Worm (Caenorhabditis elegans): ENCODE measurements around the gene rpl-26.

Gene rpl-26

DNA sequence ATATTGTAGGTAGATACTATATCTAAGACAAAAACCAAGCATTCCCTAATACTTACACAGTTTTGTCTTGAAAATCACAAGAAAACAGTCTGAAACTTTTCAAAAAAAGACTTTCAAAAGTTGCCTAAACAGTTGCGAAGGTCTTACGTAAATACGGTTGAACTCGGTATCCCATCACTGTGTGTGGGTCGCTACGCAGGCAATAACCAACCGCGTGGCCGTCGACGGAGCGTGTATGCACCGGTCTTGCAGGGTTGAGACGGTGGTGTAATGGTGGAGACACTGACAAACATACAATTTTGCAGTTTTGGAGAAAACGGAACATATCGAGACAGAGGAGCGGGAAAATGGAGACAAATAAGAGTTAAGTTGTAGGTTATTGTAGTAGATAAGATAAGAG is 41.4 kb upstream of the rpl-26 start, which contains the start of gene iff-2 (continued):
- TF ChIP-seq egl-27 (tag; optimal IDR thresholded peaks at IDR 0.05): peak; percentile 97
- peak; percentile 100 for TF ChIP-seq nhr-23 (tag; optimal IDR thresholded peaks at IDR 0.05)
- TF ChIP-seq zag-1 (tag; optimal IDR thresholded peaks at IDR 0.05): peak; percentile 77
- TF ChIP-seq unc-39 (tag; optimal IDR thresholded peaks at IDR 0.05): peak; percentile 52
- peak; percentile 96 for TF ChIP-seq fos-1 (tag; optimal IDR thresholded peaks at IDR 0.05)
- TF ChIP-seq mdl-1 (tag; optimal IDR thresholded peaks at IDR 0.05): peak; percentile 92
- TF ChIP-seq lsy-12 (tag; optimal IDR thresholded peaks at IDR 0.05): peak; percentile 99
- peak; percentile 99 for TF ChIP-seq nhr-11 (tag; optimal IDR thresholded peaks at IDR 0.05)

DNA sequence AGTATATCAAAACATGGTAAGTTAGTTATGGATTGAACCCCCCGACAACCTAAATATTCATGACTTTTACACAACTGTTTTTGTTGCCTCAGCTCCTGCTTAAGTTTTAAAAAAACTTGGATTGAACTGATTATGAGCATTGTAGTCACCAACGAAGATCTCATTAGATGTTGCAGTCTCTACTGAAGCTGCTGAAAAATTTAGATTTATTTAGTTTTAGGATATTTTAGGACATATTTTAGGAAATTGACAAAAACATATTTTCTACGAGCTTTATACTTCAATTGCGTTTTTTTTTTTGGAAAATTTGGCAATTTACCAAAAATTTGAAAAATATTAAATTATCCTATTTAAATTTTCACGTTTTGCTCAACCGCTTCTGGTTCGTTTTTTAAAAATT is 40.6 kb upstream of the rpl-26 start, which contains the start of gene F54C9.14:
TSS of gene F54C9.14 (plus strand) at position 301 of the 400 bp plus-strand sequence.
- no peak for TF ChIP-seq eor-1 (tag; optimal IDR thresholded peaks at IDR 0.05)
- TF ChIP-seq nhr-77 (tag; optimal IDR thresholded peaks at IDR 0.05): no peak
- no peak for TF ChIP-seq zag-1 (tag; optimal IDR thresholded peaks at IDR 0.05)
- TF ChIP-seq nhr-25 (tag; optimal IDR thresholded peaks at IDR 0.05): no peak
- no peak for TF ChIP-seq ceh-82 (tag; optimal IDR thresholded peaks at IDR 0.05)
- TF ChIP-seq aly-2 (tag; optimal IDR thresholded peaks at IDR 0.05): no peak
- no peak for TF ChIP-seq fkh-2 (tag; optimal IDR thresholded peaks at IDR 0.05)

DNA sequence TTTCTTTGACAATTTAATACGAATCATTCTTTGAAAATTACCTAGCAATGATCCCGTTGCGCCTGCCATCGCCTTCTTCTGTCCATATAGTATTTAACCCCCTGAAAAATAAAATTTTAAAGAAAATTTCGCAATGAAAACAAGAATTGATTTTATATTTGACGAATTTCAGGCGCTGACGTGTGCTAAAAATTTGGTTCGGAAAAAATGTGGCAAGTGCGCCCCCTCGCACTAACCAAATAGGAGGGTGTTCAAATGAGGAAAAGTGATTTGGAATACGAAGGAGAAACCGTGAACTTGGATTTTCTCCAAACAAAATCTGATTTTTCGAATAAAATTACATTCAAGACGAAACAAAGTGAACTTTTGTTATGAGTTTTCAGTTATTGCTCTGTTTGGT is 36.5 kb upstream of the rpl-26 start, which contains the start of gene stc-1:
TSS of gene stc-1 (minus strand) at position 101 of the 400 bp plus-strand sequence.
- peak; percentile 25 for TF ChIP-seq elt-2 (tag; optimal IDR thresholded peaks at IDR 0.05)
- peak; percentile 55 for TF ChIP-seq nfya-1 (tag; optimal IDR thresholded peaks at IDR 0.05; ENCODE audit: insufficient read depth)
- TF ChIP-seq tbx-2 (tag; optimal IDR thresholded peaks at IDR 0.05): no peak
- TF ChIP-seq elt-1 (tag; optimal IDR thresholded peaks at IDR 0.05): no peak
- TF ChIP-seq nhr-67 (tag; optimal IDR thresholded peaks at IDR 0.05): no peak
- TF ChIP-seq pqm-1 (tag; optimal IDR thresholded peaks at IDR 0.05): peak; percentile 45
- peak; percentile 51 for TF ChIP-seq lin-15B (tag; optimal IDR thresholded peaks at IDR 0.05)
- peak; percentile 1 for TF ChIP-seq ceh-28 (tag; optimal IDR thresholded peaks at IDR 0.05)
- TF ChIP-seq hmg-11 (tag; optimal IDR thresholded peaks at IDR 0.05): no peak
- peak; percentile 52 for TF ChIP-seq pha-4 (tag; optimal IDR thresholded peaks at IDR 0.05)

DNA sequence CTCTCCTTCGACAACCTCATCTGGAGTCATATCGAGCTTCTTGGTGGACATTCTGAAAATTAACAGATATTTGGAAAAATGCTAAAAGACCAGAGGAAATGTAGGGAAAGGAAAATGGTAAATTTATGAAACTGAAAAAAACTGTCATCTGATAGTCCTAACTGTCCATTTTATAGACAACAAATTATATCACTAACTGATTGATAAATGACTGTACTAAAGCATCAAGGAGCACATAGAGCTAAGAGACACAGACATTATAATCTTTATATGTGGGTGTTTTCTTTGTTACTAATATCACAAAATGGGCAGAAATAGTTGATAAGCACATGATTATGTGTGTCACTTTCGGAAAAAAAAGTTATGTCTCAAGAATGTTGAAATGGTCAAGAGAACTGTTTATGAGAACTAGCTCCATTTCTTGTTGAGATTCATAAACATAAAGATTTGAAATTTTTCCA is 35.7 kb upstream of the rpl-26 start, which contains the start of gene F54C9.3:
TSS of gene F54C9.3 (minus strand) at position 51 of the 461 bp plus-strand sequence.
- peak; percentile 95 for TF ChIP-seq elt-2 (tag; optimal IDR thresholded peaks at IDR 0.05)
- peak; percentile 55 for TF ChIP-seq jun-1 (tag; optimal IDR thresholded peaks at IDR 0.05)
- no peak for TF ChIP-seq skn-1 (tag; optimal IDR thresholded peaks at IDR 0.05)
- TF ChIP-seq pqm-1 (tag; optimal IDR thresholded peaks at IDR 0.05): peak; percentile 98
- TF ChIP-seq pha-4 (tag; optimal IDR thresholded peaks at IDR 0.05): peak; percentile 80

DNA sequence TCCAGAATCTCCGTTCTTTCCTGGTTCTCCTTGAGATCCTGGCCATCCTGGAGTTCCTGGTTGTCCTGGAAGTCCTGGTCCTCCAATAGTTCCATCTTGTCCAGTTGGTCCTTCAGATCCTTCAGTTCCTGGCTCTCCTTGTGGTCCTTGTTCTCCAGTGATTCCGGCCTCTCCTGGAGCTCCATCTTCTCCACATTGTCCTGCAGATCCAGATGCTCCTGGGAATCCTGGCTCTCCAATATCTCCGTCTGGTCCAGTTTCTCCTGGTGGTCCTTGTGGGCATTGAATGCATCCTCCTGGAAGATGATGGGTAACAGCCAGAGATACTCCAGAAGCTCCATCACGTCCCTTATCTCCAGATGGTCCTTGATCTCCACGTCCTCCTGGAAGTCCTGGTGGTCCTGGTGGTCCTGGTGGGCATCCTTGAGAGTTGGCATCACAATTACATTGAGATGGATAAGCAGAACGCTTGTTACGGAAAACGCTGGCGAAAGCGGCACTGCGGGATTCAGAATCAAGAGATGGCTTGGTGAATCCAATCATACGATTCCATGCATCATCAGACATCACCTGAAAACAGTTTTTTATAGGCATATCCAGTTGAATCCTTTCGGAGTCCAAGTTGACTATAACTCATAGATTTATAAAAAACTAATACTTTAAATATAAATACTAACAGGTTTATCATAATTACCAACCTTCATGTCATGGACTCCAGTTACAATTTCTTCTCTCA is 34.2 kb upstream of the rpl-26 start:
- TF ChIP-seq elt-1 (tag; optimal IDR thresholded peaks at IDR 0.05): no peak
- TF ChIP-seq ZK546.5 (tag; optimal IDR thresholded peaks at IDR 0.05): no peak
- no peak for TF ChIP-seq ztf-11 (tag; optimal IDR thresholded peaks at IDR 0.05)
- no peak for TF ChIP-seq unc-62 (GFP tag; optimal IDR thresholded peaks at IDR 0.05)
- no peak for TF ChIP-seq snpc-4 (tag; optimal IDR thresholded peaks at IDR 0.05)
- TF ChIP-seq zag-1 (tag; optimal IDR thresholded peaks at IDR 0.05): no peak
- TF ChIP-seq mdl-1 (tag; optimal IDR thresholded peaks at IDR 0.05): no peak
- no peak for TF ChIP-seq ama-1 (optimal IDR thresholded peaks at IDR 0.05)
- no peak for TF ChIP-seq ceh-9 (tag; optimal IDR thresholded peaks at IDR 0.05)
- TF ChIP-seq ceh-16 (tag; optimal IDR thresholded peaks at IDR 0.05): no peak
- no peak for TF ChIP-seq ztf-4 (tag; optimal IDR thresholded peaks at IDR 0.05)
- TF ChIP-seq nhr-76 (tag; optimal IDR thresholded peaks at IDR 0.05): no peak
- TF ChIP-seq nhr-25 (tag; optimal IDR thresholded peaks at IDR 0.05): no peak
- no peak for TF ChIP-seq unc-39 (tag; optimal IDR thresholded peaks at IDR 0.05)
- TF ChIP-seq elt-2 (tag; optimal IDR thresholded peaks at IDR 0.05): no peak
- TF ChIP-seq lsy-12 (tag; optimal IDR thresholded peaks at IDR 0.05): no peak
- TF ChIP-seq egl-27 (tag; optimal IDR thresholded peaks at IDR 0.05): no peak
- TF ChIP-seq nhr-237 (tag; optimal IDR thresholded peaks at IDR 0.05): no peak
- no peak for TF ChIP-seq egl-5 (tag; optimal IDR thresholded peaks at IDR 0.05)
- no peak for TF ChIP-seq pqm-1 (tag; optimal IDR thresholded peaks at IDR 0.05)
